Fruit fly (Drosophila melanogaster) whole organism: ENCODE measurements around the gene peb.

Experiments used
- CG8478 ChIP-seq: fragments of >200 bp; optimal IDR thresholded peaks from 2 replicates; lab custom pipeline; 2018; ENCODE audit warnings: inconsistent platforms
- EcR ChIP-seq, 2 experiments: fragments of >200 bp; optimal IDR thresholded peaks; 2 replicates each; lab custom pipeline; 2017; ENCODE audit warnings: missing biosample characterization in 2 of 2, missing genetic modification characterization in 2 of 2, missing genetic modification reagents in 2 of 2
- psq ChIP-seq: fragments of >200 bp; optimal IDR thresholded peaks from 2 replicates; lab custom pipeline; 2017

- TF ChIP-seq psq (lab: Kevin White, UChicago) (no peak), CG8478 (no peak), EcR (GFP tag; optimal IDR thresholded peaks at IDR 0.05; lab: Kevin White, UChicago) (no peak)
Measured at dm6 chrX:4657896-4658295, 40.5 kb downstream of the peb start.
